Fruit fly (Drosophila melanogaster) whole organism, adult: ENCODE results near the gene Gfat1.

Experiments
- CG12768 ChIP-seq: fragments of 200-800 bp; sonication (Bioruptor generic); optimal IDR thresholded peaks from 2 replicates; lab custom pipeline; 2017; ENCODE audit warnings: missing biosample characterization, missing genetic modification characterization, mild to moderate bottlenecking, moderate library complexity, missing genetic modification reagents
- CG14711 ChIP-seq: fragments of 200-800 bp; sonication (Bioruptor generic); optimal IDR thresholded peaks from 2 replicates; lab custom pipeline; 2018; ENCODE audit warnings: missing biosample characterization, mild to moderate bottlenecking, missing genetic modification characterization, moderate library complexity
- CG33017 ChIP-seq: fragments of 200-800 bp; sonication (Bioruptor generic); optimal IDR thresholded peaks from 2 replicates; lab custom pipeline; 2018; ENCODE audit warnings: missing biosample characterization, mild to moderate bottlenecking, missing genetic modification characterization, moderate library complexity
- CG7101 ChIP-seq: fragments of 200-800 bp; sonication (Bioruptor generic); optimal IDR thresholded peaks from 2 replicates; lab custom pipeline; 2018; ENCODE audit warnings: missing biosample characterization, mild to moderate bottlenecking, missing genetic modification characterization, moderate library complexity
- Clk ChIP-seq: fragments of 200-800 bp; sonication (Bioruptor generic); optimal IDR thresholded peaks from 2 replicates; lab custom pipeline; 2017; ENCODE audit warnings: missing biosample characterization, missing genetic modification characterization
- Hr96 ChIP-seq: fragments of 200-800 bp; sonication (Bioruptor generic); optimal IDR thresholded peaks from 2 replicates; lab custom pipeline; 2016; ENCODE audit warnings: missing biosample characterization, missing genetic modification characterization
- Mnt ChIP-seq: fragments of 200-800 bp; sonication (Bioruptor generic); optimal IDR thresholded peaks from 2 replicates; lab custom pipeline; 2016; ENCODE audit warnings: missing biosample characterization, mild to moderate bottlenecking, missing genetic modification characterization
- bab1 ChIP-seq: fragments of 200-800 bp; sonication (Bioruptor generic); optimal IDR thresholded peaks from 3 replicates; lab custom pipeline; 2019; ENCODE audit warnings: missing biosample characterization, mild to moderate bottlenecking, missing genetic modification characterization, moderate library complexity
- kay ChIP-seq: fragments of 200-800 bp; sonication (Bioruptor generic); peaks from one replicate; lab custom pipeline; 2016; ENCODE audit warnings: missing biosample characterization, missing genetic modification characterization, borderline replicate concordance
- ovo ChIP-seq: fragments of 200-800 bp; sonication (Bioruptor generic); optimal IDR thresholded peaks from 2 replicates; lab custom pipeline; 2016; ENCODE audit warnings: missing biosample characterization, missing genetic modification characterization
- pad ChIP-seq: fragments of 200-800 bp; sonication (Bioruptor generic); optimal IDR thresholded peaks from 3 replicates; lab custom pipeline; 2017; ENCODE audit warnings: missing biosample characterization, missing genetic modification characterization, mild to moderate bottlenecking, moderate library complexity, missing genetic modification reagents
- tj ChIP-seq: fragments of 200-800 bp; sonication (Bioruptor generic); optimal IDR thresholded peaks from 3 replicates; lab custom pipeline; 2017; ENCODE audit warnings: missing biosample characterization, mild to moderate bottlenecking, missing genetic modification characterization, moderate library complexity

- no peak for TF ChIP-seq CG33017 (tag; lab: Kevin White, UChicago)
- no peak for TF ChIP-seq CG12768 (GFP tag; lab: Kevin White, UChicago)
- TF ChIP-seq kay (GFP tag; lab: Kevin White, UChicago): no peak
- TF ChIP-seq bab1: no peak
- no peak for TF ChIP-seq CG7101 (tag; lab: Kevin White, UChicago)
- TF ChIP-seq CG14711 (tag; lab: Kevin White, UChicago): no peak
- TF ChIP-seq Hr96 (GFP tag; lab: Kevin White, UChicago): no peak
- TF ChIP-seq pad (GFP tag; lab: Kevin White, UChicago): peak; percentile 64
- TF ChIP-seq Clk: no peak
- no peak for TF ChIP-seq Mnt
- TF ChIP-seq tj (GFP tag; lab: Kevin White, UChicago): no peak
- no peak for TF ChIP-seq ovo
Observed at dm6 chr3R:4174470-4174869, 48.2 kb downstream of the Gfat1 start, which contains the start of gene CG12581.
